Fruit fly (Drosophila melanogaster): ENCODE data around the gene CG31674.
A peak's percentile ranks its signal among the peaks of the same experiment; 100 is the strongest.

The CG31674 gene

DNA sequence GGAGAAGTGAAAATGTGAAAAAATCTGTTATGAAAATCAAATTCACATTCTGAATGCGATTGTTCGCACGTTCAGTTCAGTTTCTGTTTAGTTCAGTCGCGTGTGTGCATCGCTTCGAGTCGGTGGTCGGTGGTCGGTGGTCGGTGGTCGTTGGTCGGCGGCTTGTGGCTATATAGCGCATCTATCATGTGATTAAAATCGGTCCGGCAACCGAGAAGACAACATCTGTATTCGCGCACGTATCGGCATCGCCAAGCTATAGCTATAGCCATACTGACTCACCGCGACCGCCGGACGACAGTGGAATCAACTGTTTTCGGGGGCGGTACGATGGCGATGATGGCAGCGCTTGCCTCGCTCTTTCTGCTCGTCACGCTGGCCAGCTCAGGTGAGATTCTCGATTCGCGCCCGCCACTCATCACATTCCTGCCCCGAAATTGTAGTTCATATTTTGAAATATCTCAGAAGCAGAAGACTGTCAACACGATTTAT lies 38.8 kb downstream of the CG31674 start, which contains the start of gene CG14401:
TSS of gene CG14401 (plus strand) at position 51 of the 492 bp plus-strand sequence.
- TF ChIP-seq CG32532 (GFP tag; IDR thresholded peaks at IDR 0.05) = 0 out of 2 replicates have a peak, but pooled peaks have one; percentile 14
- TF ChIP-seq abd-A (tag; optimal IDR thresholded peaks at IDR 0.05) = no peak
- TF ChIP-seq D19A (tag; optimal IDR thresholded peaks at IDR 0.05) = no peak
- TF ChIP-seq chm (GFP tag; IDR thresholded peaks at IDR 0.05) = no peak
- no peak for TF ChIP-seq CG10147 (GFP tag; optimal IDR thresholded peaks at IDR 0.05)
- TF ChIP-seq hkb (optimal IDR thresholded peaks at IDR 0.05) = no peak
- 0 out of 2 replicates have a peak, but pooled peaks have one; percentile 25 for TF ChIP-seq hkb (GFP tag; IDR thresholded peaks at IDR 0.05)
- TF ChIP-seq sr (GFP tag; IDR thresholded peaks at IDR 0.05) = no peak; the same call in 2 of the 3 replicates
- no peak for TF ChIP-seq Lpt (GFP tag; optimal IDR thresholded peaks at IDR 0.05)
- peak; percentile 72 for TF ChIP-seq CG10543 (GFP tag; optimal IDR thresholded peaks at IDR 0.05)
- peak; percentile 20; the same call in 1 of the 2 replicates for TF ChIP-seq MBD-R2 (GFP tag; IDR thresholded peaks at IDR 0.05)
- TF ChIP-seq Med (GFP tag) = peak; percentile 66
- peak; percentile 41 for TF ChIP-seq cwo (GFP tag; optimal IDR thresholded peaks at IDR 0.05)
- no peak for TF ChIP-seq lab (GFP tag; optimal IDR thresholded peaks at IDR 0.05)
- no peak for TF ChIP-seq CG14667 (GFP tag; IDR thresholded peaks at IDR 0.05)
- peak; percentile 39; the same call in 1 of the 2 replicates for TF ChIP-seq Drgx (GFP tag; IDR thresholded peaks at IDR 0.05)
- peak; percentile 26; the same call in 1 of the 2 replicates for TF ChIP-seq Bgb (GFP tag; IDR thresholded peaks at IDR 0.05; ENCODE audit: partially characterized antibody)
- TF ChIP-seq CG12769 (tag; optimal IDR thresholded peaks at IDR 0.05) = peak; percentile 16
- TF ChIP-seq CG1832 (GFP tag; optimal IDR thresholded peaks at IDR 0.05) = no peak
- no peak for TF ChIP-seq ATbp (GFP tag; optimal IDR thresholded peaks at IDR 0.05)
- TF ChIP-seq pan (optimal IDR thresholded peaks at IDR 0.05) = no peak
- TF ChIP-seq pan (GFP tag; optimal IDR thresholded peaks at IDR 0.05 in 1 of 2, IDR thresholded peaks at IDR 0.05 in 1 of 2) = peak in 1 of 2 experiments; percentile 25
- 0 out of 2 replicates have a peak, but pooled peaks have one; percentile 55 for TF ChIP-seq CG16779 (GFP tag; IDR thresholded peaks at IDR 0.05)
- no peak for TF ChIP-seq sim (GFP tag; IDR thresholded peaks at IDR 0.05)
- no peak for TF ChIP-seq CG8290 (GFP tag; optimal IDR thresholded peaks at IDR 0.05)
- TF ChIP-seq CG8290 (tag; optimal IDR thresholded peaks at IDR 0.05) = peak in 1 of 2 experiments; percentile 44
- no peak for TF ChIP-seq usp (GFP tag; optimal IDR thresholded peaks at IDR 0.05)
- TF ChIP-seq CG31224 (GFP tag; IDR thresholded peaks at IDR 0.05) = no peak
- peak; percentile 94 for TF ChIP-seq CG13894 (tag; optimal IDR thresholded peaks at IDR 0.05)
- TF ChIP-seq ranshi (GFP tag; IDR thresholded peaks at IDR 0.05) = no peak
- no peak for TF ChIP-seq CG10209 (GFP tag; optimal IDR thresholded peaks at IDR 0.05)
- TF ChIP-seq CG2889 (GFP tag; IDR thresholded peaks at IDR 0.05) = no peak
- TF ChIP-seq CG3726 (GFP tag; IDR thresholded peaks at IDR 0.05) = no peak
- TF ChIP-seq chinmo (GFP tag; IDR thresholded peaks at IDR 0.05; ENCODE audit: partially characterized antibody) = 0 out of 4 replicates have a peak, but pooled peaks have one; percentile 64
- no peak for TF ChIP-seq CG17568 (GFP tag; optimal IDR thresholded peaks at IDR 0.05)
- no peak for TF ChIP-seq CG6854 (GFP tag; optimal IDR thresholded peaks at IDR 0.05)
- TF ChIP-seq CG14441 (GFP tag; IDR thresholded peaks at IDR 0.05) = 0 out of 2 replicates have a peak, but pooled peaks have one; percentile 25
- TF ChIP-seq Xbp1 (GFP tag; optimal IDR thresholded peaks at IDR 0.05) = no peak
- no peak for TF ChIP-seq Dp (GFP tag; optimal IDR thresholded peaks at IDR 0.05)
- no peak for TF ChIP-seq CG10366 (GFP tag; IDR thresholded peaks at IDR 0.05)
- TF ChIP-seq sd (tag; optimal IDR thresholded peaks at IDR 0.05) = peak; percentile 64
- no peak for TF ChIP-seq CG13424 (tag; optimal IDR thresholded peaks at IDR 0.05)
- TF ChIP-seq Dbx (GFP tag; IDR thresholded peaks at IDR 0.05) = 0 out of 3 replicates have a peak, but pooled peaks have one; percentile 42
- no peak for TF ChIP-seq CG12236 (GFP tag; optimal IDR thresholded peaks at IDR 0.05)
- no peak for TF ChIP-seq Dad (GFP tag; optimal IDR thresholded peaks at IDR 0.05)

Measured in whole organism, embryonic.